Worm (Caenorhabditis elegans) whole organism, mixed stage, embryonic: ENCODE measurements around the gene hrpa-1.
A peak's percentile ranks its signal among the peaks of the same experiment; 100 is the strongest.

Source experiments
- M03D4.4 ChIP-seq: sonication (generic microtip); optimal IDR thresholded peaks from 2 replicates; lab custom pipeline; 2017; ENCODE audit warnings: mild to moderate bottlenecking, missing genetic modification characterization, missing compliant biosample characterization
- blmp-1 ChIP-seq: fragments of 150-350 bp; optimal IDR thresholded peaks from 2 replicates; lab custom pipeline; 2014; ENCODE audit warnings: missing biosample characterization, missing genetic modification characterization
- ceh-39 ChIP-seq: fragments of 150-350 bp; optimal IDR thresholded peaks from 2 replicates; lab custom pipeline; 2014; ENCODE audit warnings: missing biosample characterization, missing genetic modification characterization
- ceh-43 ChIP-seq: fragments of 200-800 bp; sonication (Bioruptor generic); optimal IDR thresholded peaks from 2 replicates; lab custom pipeline; 2018; ENCODE audit warnings: mild to moderate bottlenecking, missing genetic modification characterization, moderate library complexity, missing compliant biosample characterization
- ceh-83 ChIP-seq: fragments of 200-800 bp; sonication (Bioruptor generic); optimal IDR thresholded peaks from 2 replicates; lab custom pipeline; 2018; ENCODE audit warnings: mild to moderate bottlenecking, missing genetic modification characterization, missing compliant biosample characterization
- ces-1 ChIP-seq: fragments of 150-350 bp; optimal IDR thresholded peaks from 2 replicates; lab custom pipeline; 2014; ENCODE audit warnings: missing biosample characterization, missing genetic modification reagents, missing genetic modification characterization
- cnd-1 ChIP-seq: fragments of 200-800 bp; sonication (Bioruptor generic); optimal IDR thresholded peaks from 2 replicates; lab custom pipeline; 2018; ENCODE audit warnings: mild to moderate bottlenecking, missing genetic modification characterization, missing compliant biosample characterization
- drap-1 ChIP-seq: fragments of 200-800 bp; sonication (Bioruptor generic); optimal IDR thresholded peaks from 3 replicates; lab custom pipeline; 2018; ENCODE audit warnings: mild to moderate bottlenecking, missing genetic modification characterization, missing compliant biosample characterization
- elt-1 ChIP-seq: sonication (generic microtip); optimal IDR thresholded peaks from 2 replicates; lab custom pipeline; 2017; ENCODE audit warnings: missing genetic modification characterization, mild to moderate bottlenecking, missing compliant biosample characterization, antibody characterized with exemption, moderate library complexity, borderline replicate concordance; ENCODE audit not compliant: insufficient read depth
- elt-3 ChIP-seq: fragments of 150-350 bp; optimal IDR thresholded peaks from 2 replicates; lab custom pipeline; 2014; ENCODE audit warnings: missing biosample characterization, missing genetic modification characterization
- flh-1 ChIP-seq: fragments of 200-800 bp; sonication (Bioruptor generic); optimal IDR thresholded peaks from 2 replicates; lab custom pipeline; 2018; ENCODE audit warnings: mild to moderate bottlenecking, missing genetic modification characterization, moderate library complexity, missing compliant biosample characterization
- ham-2 ChIP-seq: fragments of 200-800 bp; sonication (Bioruptor generic); optimal IDR thresholded peaks from 2 replicates; lab custom pipeline; 2018; ENCODE audit warnings: mild to moderate bottlenecking, missing genetic modification characterization, missing compliant biosample characterization
- hlh-1 ChIP-seq: fragments of 150-350 bp; optimal IDR thresholded peaks from 2 replicates; lab custom pipeline; 2014; ENCODE audit warnings: missing biosample characterization, missing genetic modification reagents, missing genetic modification characterization
- lin-13 ChIP-seq: fragments of 150-350 bp; optimal IDR thresholded peaks from 2 replicates; lab custom pipeline; 2014; ENCODE audit warnings: missing biosample characterization, missing genetic modification characterization
- lin-32 ChIP-seq: fragments of 200-800 bp; sonication (Bioruptor generic); optimal IDR thresholded peaks from 2 replicates; lab custom pipeline; 2018; ENCODE audit warnings: mild to moderate bottlenecking, missing genetic modification characterization, missing compliant biosample characterization
- lsy-2 ChIP-seq: fragments of 150-350 bp; optimal IDR thresholded peaks from 2 replicates; lab custom pipeline; 2014; ENCODE audit warnings: missing biosample characterization, missing genetic modification characterization
- mep-1 ChIP-seq: fragments of 150-350 bp; optimal IDR thresholded peaks from 2 replicates; lab custom pipeline; 2017; ENCODE audit warnings: missing biosample characterization, missing genetic modification reagents, missing genetic modification characterization, inconsistent platforms
- mls-2 ChIP-seq: sonication (generic microtip); optimal IDR thresholded peaks from 2 replicates; lab custom pipeline; 2016; ENCODE audit warnings: mild to moderate bottlenecking, missing genetic modification characterization, moderate library complexity, missing compliant biosample characterization
- nhr-12 ChIP-seq: fragments of 150-350 bp; optimal IDR thresholded peaks from 2 replicates; lab custom pipeline; 2014; ENCODE audit warnings: missing biosample characterization, missing genetic modification characterization
- nhr-2 ChIP-seq: fragments of 150-350 bp; optimal IDR thresholded peaks from 2 replicates; lab custom pipeline; 2014; ENCODE audit warnings: missing biosample characterization, missing genetic modification characterization
- nhr-237 ChIP-seq: fragments of 150-350 bp; optimal IDR thresholded peaks from 2 replicates; lab custom pipeline; 2014; ENCODE audit warnings: missing biosample characterization, missing genetic modification characterization
- nhr-28 ChIP-seq: fragments of 150-350 bp; optimal IDR thresholded peaks from 2 replicates; lab custom pipeline; 2014; ENCODE audit warnings: missing biosample characterization, missing genetic modification characterization
- nhr-76 ChIP-seq: sonication (generic microtip); optimal IDR thresholded peaks from 2 replicates; lab custom pipeline; 2017; ENCODE audit warnings: missing biosample characterization, missing genetic modification characterization
- pha-4 ChIP-seq: fragments of 150-350 bp; optimal IDR thresholded peaks from 2 replicates; lab custom pipeline; 2018; ENCODE audit warnings: missing biosample characterization, missing genetic modification reagents, missing genetic modification characterization
- snpc-4 ChIP-seq: fragments of 150-350 bp; optimal IDR thresholded peaks from 2 replicates; lab custom pipeline; 2014; ENCODE audit warnings: missing biosample characterization, missing genetic modification characterization
- sptf-1 ChIP-seq: sonication (generic microtip); optimal IDR thresholded peaks from 2 replicates; lab custom pipeline; 2017; ENCODE audit warnings: mild to moderate bottlenecking, missing genetic modification characterization, moderate library complexity, missing compliant biosample characterization
- tbx-8 ChIP-seq: fragments of 200-800 bp; sonication (Bioruptor generic); optimal IDR thresholded peaks from 2 replicates; lab custom pipeline; 2018; ENCODE audit warnings: mild to moderate bottlenecking, missing genetic modification characterization, moderate library complexity, missing compliant biosample characterization
- unc-39 ChIP-seq: fragments of 150-350 bp; optimal IDR thresholded peaks from 2 replicates; lab custom pipeline; 2014; ENCODE audit warnings: missing biosample characterization, missing genetic modification characterization
- unc-62 ChIP-seq: fragments of 150-350 bp; optimal IDR thresholded peaks from 2 replicates; lab custom pipeline; 2014; ENCODE audit warnings: missing biosample characterization, missing genetic modification reagents, missing genetic modification characterization
- zip-8 ChIP-seq: fragments of 150-350 bp; optimal IDR thresholded peaks from 2 replicates; lab custom pipeline; 2014; ENCODE audit warnings: missing biosample characterization, missing genetic modification characterization

Gene hrpa-1

ce11 chrIV:3378080-3378804 lies 39.6 kb upstream of the hrpa-1 start, which contains the start of gene otub-4:
TSS of gene otub-4 (minus strand) at chrIV:3378130.
- TF ChIP-seq cnd-1 (tag; lab: Kevin White, UChicago): no peak
- TF ChIP-seq lsy-2 (tag; lab: Kevin White, UChicago): no peak
- no peak for TF ChIP-seq ceh-83
- TF ChIP-seq mls-2: no peak
- TF ChIP-seq flh-1 (GFP tag; lab: Kevin White, UChicago): no peak
- TF ChIP-seq drap-1: no peak
- no peak for TF ChIP-seq unc-62 (GFP tag; lab: Kevin White, UChicago)
- TF ChIP-seq nhr-76 (tag; lab: Kevin White, UChicago): no peak
- no peak for TF ChIP-seq ces-1
- TF ChIP-seq hlh-1 (tag; lab: Kevin White, UChicago): no peak
- TF ChIP-seq unc-39: no peak
- no peak for TF ChIP-seq zip-8
- TF ChIP-seq ham-2 (GFP tag; lab: Kevin White, UChicago): no peak
- no peak for TF ChIP-seq snpc-4 (tag; lab: Kevin White, UChicago)
- no peak for TF ChIP-seq elt-1
- TF ChIP-seq nhr-237 (tag; lab: Kevin White, UChicago): no peak
- TF ChIP-seq, all 35 proteins: peak for 0

ce11 chrIV:3373370-3373769 lies 34.7 kb upstream of the hrpa-1 start:
- no peak for TF ChIP-seq lin-13 (tag; lab: Kevin White, UChicago)
- no peak for TF ChIP-seq lin-32
- no peak for TF ChIP-seq elt-1
- no peak for TF ChIP-seq tbx-8
- TF ChIP-seq lsy-2 (tag; lab: Kevin White, UChicago): no peak
- TF ChIP-seq sptf-1: no peak
- no peak for TF ChIP-seq ceh-39 (tag; lab: Kevin White, UChicago)
- TF ChIP-seq drap-1: no peak
- TF ChIP-seq elt-3: no peak
- no peak for TF ChIP-seq flh-1 (GFP tag; lab: Kevin White, UChicago)
- TF ChIP-seq nhr-2 (tag; lab: Kevin White, UChicago): no peak
- TF ChIP-seq nhr-76 (tag; lab: Kevin White, UChicago): no peak
- TF ChIP-seq cnd-1 (tag; lab: Kevin White, UChicago): no peak

DNA sequence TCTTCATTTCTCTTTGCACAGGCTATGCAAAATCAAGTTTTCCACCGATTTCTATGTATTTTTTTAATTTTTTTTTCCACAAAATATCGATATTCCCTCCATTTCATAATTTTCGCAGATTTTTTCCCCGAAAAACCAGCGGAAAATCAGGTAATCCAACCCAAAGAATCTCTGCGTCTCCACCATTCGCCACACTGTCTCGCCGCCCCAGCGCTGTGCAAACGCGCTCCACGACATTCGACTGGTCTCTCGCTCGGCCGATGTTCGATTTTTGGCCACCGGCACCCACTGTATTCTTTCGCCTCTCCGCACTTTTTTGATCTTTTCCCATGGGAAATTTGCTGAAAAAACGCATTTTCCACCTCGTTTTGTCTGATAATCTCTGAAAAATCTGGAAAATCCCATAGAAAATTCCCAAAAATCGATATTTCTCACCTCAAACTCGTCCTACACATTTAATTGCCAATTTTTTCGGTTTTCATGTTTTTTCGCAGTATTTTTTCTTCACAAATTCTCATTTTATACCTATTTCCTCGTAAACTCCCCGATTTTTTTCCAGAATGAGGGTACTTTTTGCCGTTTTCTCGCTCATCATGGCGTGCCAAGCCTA lies 30.1 kb upstream of the hrpa-1 start, which contains the start of gene vha-19:
TSS of gene vha-19 (plus strand) at position 560 of the 610 bp plus-strand sequence.
- TF ChIP-seq elt-3 (no peak), nhr-12 (no peak), nhr-237 (tag; lab: Kevin White, UChicago) (peak; percentile 6)

ce11 chrIV:3363784-3364183 lies 25.1 kb upstream of the hrpa-1 start:
- TF ChIP-seq sptf-1: no peak

ce11 chrIV:3363221-3363620 lies 24.6 kb upstream of the hrpa-1 start, which contains the start of gene Y55H10A.2:
TSS of gene Y55H10A.2 (plus strand) at chrIV:3363521.
- TF ChIP-seq unc-62 (GFP tag; lab: Kevin White, UChicago) (no peak), flh-1 (GFP tag; lab: Kevin White, UChicago) (no peak), zip-8 (no peak), sptf-1 (no peak), mep-1 (tag; lab: Kevin White, UChicago) (no peak)

ce11 chrIV:3354757-3355156 lies 16.1 kb upstream of the hrpa-1 start, which contains the start of gene F42A6.1:
TSS of gene F42A6.1 (plus strand) at chrIV:3355057.
- TF ChIP-seq nhr-76 (tag; lab: Kevin White, UChicago) (no peak), drap-1 (no peak), blmp-1 (tag; lab: Kevin White, UChicago) (no peak), pha-4 (tag; lab: Kevin White, UChicago) (no peak), unc-62 (GFP tag; lab: Kevin White, UChicago) (no peak), ceh-83 (no peak), ces-1 (no peak), ceh-39 (tag; lab: Kevin White, UChicago) (no peak), elt-3 (no peak), sptf-1 (no peak), nhr-28 (tag; lab: Kevin White, UChicago) (no peak), M03D4.4 (no peak), nhr-237 (tag; lab: Kevin White, UChicago) (no peak), lin-32 (no peak), hlh-1 (tag; lab: Kevin White, UChicago) (no peak), nhr-2 (tag; lab: Kevin White, UChicago) (no peak), zip-8 (no peak), unc-39 (no peak), elt-1 (no peak), ceh-43 (no peak)
